Worm (Caenorhabditis elegans): ENCODE results near the gene str-135.

The str-135 gene

DNA sequence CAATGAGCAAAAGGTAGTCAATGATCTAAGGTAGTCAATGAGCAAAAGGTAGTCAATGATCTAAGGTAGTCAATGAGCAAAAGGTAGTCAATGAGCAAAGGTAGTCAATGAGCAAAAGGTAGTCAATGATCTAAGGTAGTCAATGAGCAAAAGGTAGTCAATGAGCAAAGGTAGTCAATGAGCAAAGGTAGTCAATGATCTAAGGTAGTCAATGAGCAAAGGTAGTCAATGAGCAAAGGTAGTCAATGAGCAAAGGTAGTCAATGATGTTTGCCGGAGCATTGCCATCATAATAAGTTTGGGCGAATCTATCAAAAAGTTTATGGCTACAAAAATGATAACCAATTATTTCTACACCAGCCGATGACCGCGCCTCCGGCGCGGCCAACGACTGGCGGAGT, 34.1 kb upstream of the str-135 start:
- TF ChIP-seq arid-1 (GFP tag; conservative IDR thresholded peaks at IDR 0.05) = peak; percentile 30; the same call in 1 of the 2 replicates
- peak; percentile 38; the same call in 1 of the 2 replicates for TF ChIP-seq ceh-44 (GFP tag; IDR thresholded peaks at IDR 0.05)
- TF ChIP-seq ZK337.2 (GFP tag; IDR thresholded peaks at IDR 0.05) = peak; percentile 46; the same call in 1 of the 2 replicates
- TF ChIP-seq madf-9 (GFP tag; conservative IDR thresholded peaks at IDR 0.05) = 0 out of 2 replicates have a peak, but pooled peaks have one; percentile 42
- TF ChIP-seq lim-7 (GFP tag; IDR thresholded peaks at IDR 0.05) = peak; percentile 67
- peak; percentile 65; the same call in 1 of the 2 replicates for TF ChIP-seq F26F4.8 (GFP tag; conservative IDR thresholded peaks at IDR 0.05)
- peak; percentile 38; the same call in 1 of the 2 replicates for TF ChIP-seq F44E2.7 (GFP tag; IDR thresholded peaks at IDR 0.05)
- TF ChIP-seq tra-1 (GFP tag; IDR thresholded peaks at IDR 0.05) = peak; percentile 22; the same call in 1 of the 2 replicates
- peak in 1 of 2 experiments; percentile 49; a peak in 1 of 4 replicates for TF ChIP-seq madf-5 (GFP tag; IDR thresholded peaks at IDR 0.05)
- TF ChIP-seq Y105C5A.15 (GFP tag; IDR thresholded peaks at IDR 0.05) = peak; percentile 37; the same call in 1 of the 2 replicates

DNA sequence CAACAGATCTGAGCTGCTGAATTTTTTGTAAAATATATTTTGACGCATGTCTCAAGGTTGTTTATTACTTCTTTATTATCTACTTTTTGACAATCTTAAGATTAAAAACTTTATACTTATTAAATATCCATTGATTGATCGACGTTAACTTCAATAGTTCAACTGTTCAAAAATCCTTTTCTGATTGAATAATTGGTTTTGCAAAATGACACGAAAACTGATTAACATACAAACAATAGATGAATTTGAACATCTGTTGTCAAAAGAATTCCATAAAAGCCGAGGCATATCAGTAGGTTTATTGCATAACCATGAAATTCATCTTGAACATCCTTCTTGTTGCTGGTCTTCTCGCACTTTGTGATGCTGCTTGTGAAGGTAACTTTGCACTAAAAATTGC, 30.5 kb upstream of the str-135 start, which contains the start of gene W02D7.12:
TSS of gene W02D7.12 (plus strand) at position 301 of the 400 bp plus-strand sequence.
- TF ChIP-seq ZK546.5 (tag; optimal IDR thresholded peaks at IDR 0.05) (no peak), lim-7 (GFP tag; IDR thresholded peaks at IDR 0.05) (no peak), lin-13 (GFP tag; optimal IDR thresholded peaks at IDR 0.05) (no peak), duxl-1 (tag; optimal IDR thresholded peaks at IDR 0.05; ENCODE audit: poor library complexity) (no peak), dpl-1 (GFP tag; optimal IDR thresholded peaks at IDR 0.05) (no peak), ceh-32 (tag; optimal IDR thresholded peaks at IDR 0.05; ENCODE audit: poor library complexity) (no peak), R02D3.7 (tag; optimal IDR thresholded peaks at IDR 0.05) (no peak), fkh-10 (GFP tag; optimal IDR thresholded peaks at IDR 0.05) (no peak), lin-1 (GFP tag; IDR thresholded peaks at IDR 0.05) (no peak), dmd-6 (GFP tag; IDR thresholded peaks at IDR 0.05) (no peak), spr-3 (GFP tag; optimal IDR thresholded peaks at IDR 0.05) (no peak), nhr-28 (tag; optimal IDR thresholded peaks at IDR 0.05) (no peak)

DNA sequence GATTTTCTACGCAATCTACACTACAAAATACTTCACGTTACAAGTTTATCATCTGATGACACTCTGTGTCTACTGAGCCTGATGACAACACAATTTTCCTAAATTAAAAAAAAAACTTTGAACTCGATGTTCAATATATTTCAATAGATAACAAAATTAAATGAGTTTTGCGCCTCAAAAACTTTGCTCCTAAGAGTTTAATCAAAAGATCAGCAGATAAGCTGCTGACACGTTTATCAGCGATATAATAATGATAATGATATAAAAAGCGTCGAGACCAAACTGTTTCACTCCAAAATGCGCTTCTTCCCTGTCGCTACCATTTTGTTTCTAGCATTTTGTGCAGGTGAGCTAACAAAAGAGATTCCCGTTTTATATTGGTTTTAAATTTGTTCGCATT, 27.0 kb upstream of the str-135 start, which contains the start of gene clec-218:
TSS of gene clec-218 (plus strand) at position 262 of the 400 bp plus-strand sequence.
- TF ChIP-seq pqm-1 (tag; optimal IDR thresholded peaks at IDR 0.05) (peak; percentile 10), dve-1 (tag; optimal IDR thresholded peaks at IDR 0.05; ENCODE audit: insufficient read depth) (peak; percentile 46), pha-4 (GFP tag; IDR thresholded peaks at IDR 0.05) (0 out of 2 replicates have a peak, but pooled peaks have one; percentile 11), pha-4 (tag; optimal IDR thresholded peaks at IDR 0.05) (no peak), dpl-1 (GFP tag; optimal IDR thresholded peaks at IDR 0.05) (no peak), daf-16 (GFP tag; optimal IDR thresholded peaks at IDR 0.05) (no peak), daf-16 (tag; optimal IDR thresholded peaks at IDR 0.05) (peak; percentile 35), dmd-6 (GFP tag; IDR thresholded peaks at IDR 0.05) (peak; percentile 72), daf-12 (tag; optimal IDR thresholded peaks at IDR 0.05) (no peak)

- TF ChIP-seq nhr-28 (tag; optimal IDR thresholded peaks at IDR 0.05) = peak; percentile 60
- no peak for TF ChIP-seq daf-16 (GFP tag; optimal IDR thresholded peaks at IDR 0.05)
- peak; percentile 55 for TF ChIP-seq daf-16 (tag; optimal IDR thresholded peaks at IDR 0.05)
- TF ChIP-seq attf-4 (tag; optimal IDR thresholded peaks at IDR 0.05) = no peak
- no peak for TF ChIP-seq nhr-48 (tag; optimal IDR thresholded peaks at IDR 0.05)
- no peak for TF ChIP-seq tag-97 (GFP tag; IDR thresholded peaks at IDR 0.05)
- no peak for TF ChIP-seq T20F7.1 (GFP tag; optimal IDR thresholded peaks at IDR 0.05)
- peak; percentile 65 for TF ChIP-seq hlh-11 (tag; optimal IDR thresholded peaks at IDR 0.05)
- TF ChIP-seq hlh-30 (tag; optimal IDR thresholded peaks at IDR 0.05; ENCODE audit: insufficient read depth) = peak; percentile 54
- TF ChIP-seq dve-1 (tag; optimal IDR thresholded peaks at IDR 0.05; ENCODE audit: insufficient read depth) = peak; percentile 65
- peak; percentile 33 for TF ChIP-seq nhr-77 (tag; optimal IDR thresholded peaks at IDR 0.05)
- peak; percentile 64 for TF ChIP-seq mxl-3 (GFP tag; optimal IDR thresholded peaks at IDR 0.05)
- no peak for TF ChIP-seq hif-1 (tag; optimal IDR thresholded peaks at IDR 0.05)
- TF ChIP-seq unc-62 (GFP tag; optimal IDR thresholded peaks at IDR 0.05 in 1 of 2) = peak in 1 of 2 experiments; percentile 90
- no peak for TF ChIP-seq unc-62 (tag; optimal IDR thresholded peaks at IDR 0.05)
- TF ChIP-seq ceh-82 (tag; optimal IDR thresholded peaks at IDR 0.05) = no peak
- TF ChIP-seq mdl-1 (tag; optimal IDR thresholded peaks at IDR 0.05) = no peak
- no peak for TF ChIP-seq ceh-62 (tag; optimal IDR thresholded peaks at IDR 0.05)
- peak; percentile 63 for TF ChIP-seq pqm-1 (tag; optimal IDR thresholded peaks at IDR 0.05)
- TF ChIP-seq dmd-6 (GFP tag; IDR thresholded peaks at IDR 0.05) = peak; percentile 82
- TF ChIP-seq daf-8 (GFP tag; IDR thresholded peaks at IDR 0.05) = no peak
These were observed 26.3 kb upstream of the str-135 start for ce11 chrV:8307013-8307412.

All from whole organism, L4 larva.